Worm (Caenorhabditis elegans) whole organism, young adult: Measurements from ENCODE around the gene K12B6.4.

Source experiments
- C06A6.2 ChIP-seq: fragments of 200-800 bp; sonication (Bioruptor generic); conservative IDR thresholded peaks from 2 replicates; pipeline ENCODE4 v1.3.6; 2022; ENCODE audit warnings: missing genetic modification characterization, missing compliant biosample characterization
- Y53G8AR.9 ChIP-seq: fragments of 200-800 bp; sonication (Bioruptor generic); conservative IDR thresholded peaks from 2 replicates; pipeline ENCODE4 v1.3.6; 2022; ENCODE audit warnings: missing genetic modification reagents, missing genetic modification characterization, missing compliant biosample characterization
- ZK185.1 ChIP-seq: sonication (generic microtip); optimal IDR thresholded peaks from 2 replicates; lab custom pipeline; 2016; ENCODE audit warnings: mild to moderate bottlenecking, missing genetic modification characterization, missing compliant biosample characterization; ENCODE audit not compliant: poor library complexity, severe bottlenecking
- lsl-1 ChIP-seq: fragments of 200-800 bp; sonication (Bioruptor generic); optimal IDR thresholded peaks from 2 replicates; lab custom pipeline; 2018; ENCODE audit warnings: mild to moderate bottlenecking, missing genetic modification characterization, moderate library complexity, missing compliant biosample characterization

DNA sequence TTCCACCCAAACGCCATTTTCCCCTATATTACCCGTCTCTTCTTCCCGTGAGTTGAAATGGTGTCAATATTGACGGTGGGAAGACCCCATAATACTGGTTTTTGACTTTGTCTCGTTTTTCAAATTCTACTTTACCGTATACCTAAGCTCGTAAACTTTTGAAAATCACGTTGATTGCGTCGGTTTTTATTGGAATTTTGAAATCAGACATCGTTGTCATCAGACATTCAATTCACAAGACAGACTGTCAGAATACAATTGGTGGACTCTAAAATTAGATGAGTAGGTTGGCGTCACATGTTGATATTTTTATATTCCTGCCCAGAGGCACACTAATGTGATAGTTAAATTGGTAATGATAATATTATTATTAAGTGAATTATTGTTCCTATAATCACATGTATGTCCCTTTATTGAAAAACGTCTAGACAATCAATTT lies 49.2 kb downstream of the K12B6.4 start:
- TF ChIP-seq lsl-1 (GFP tag; lab: Kevin White, UChicago) (no peak), ZK185.1 (tag; lab: Kevin White, UChicago) (no peak), C06A6.2 (GFP tag; lab: Robert Waterston, UW) (no peak), Y53G8AR.9 (GFP tag; lab: Robert Waterston, UW) (no peak)
